Fruit fly (Drosophila melanogaster) whole organism, larva: ENCODE results near the gene Shawl.

ENCODE experiments used
- noc ChIP-seq: fragments of 200-800 bp; sonication (Bioruptor generic); optimal IDR thresholded peaks from 3 replicates; lab custom pipeline; 2019; ENCODE audit warnings: missing biosample characterization, mild to moderate bottlenecking, missing genetic modification characterization, moderate library complexity

Gene Shawl

DNA sequence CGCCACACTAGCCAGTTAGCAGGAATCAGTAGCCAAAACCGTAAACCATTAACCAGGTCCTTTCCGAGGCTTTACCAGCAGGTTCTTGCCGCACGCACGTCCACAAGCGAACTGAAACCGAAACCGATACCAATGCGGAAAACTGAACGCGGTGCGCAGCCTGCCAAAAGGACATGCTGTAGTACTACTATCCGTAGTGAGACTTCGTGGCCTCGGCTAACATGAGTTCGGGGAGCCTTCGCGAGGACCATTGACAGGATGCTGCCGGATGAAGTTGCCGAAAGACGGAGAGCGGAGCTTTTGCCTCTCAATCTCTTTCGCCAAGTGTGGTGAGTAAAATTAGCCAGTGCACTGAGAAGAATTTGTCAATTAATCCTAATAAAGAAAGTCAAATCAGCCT, at the start of gene Shawl:
Gene Shawl, minus strand, starts transcription at position 104 of the 400 bp plus-strand sequence.
- TF ChIP-seq noc (tag; lab: Kevin White, UChicago), result no peak

DNA sequence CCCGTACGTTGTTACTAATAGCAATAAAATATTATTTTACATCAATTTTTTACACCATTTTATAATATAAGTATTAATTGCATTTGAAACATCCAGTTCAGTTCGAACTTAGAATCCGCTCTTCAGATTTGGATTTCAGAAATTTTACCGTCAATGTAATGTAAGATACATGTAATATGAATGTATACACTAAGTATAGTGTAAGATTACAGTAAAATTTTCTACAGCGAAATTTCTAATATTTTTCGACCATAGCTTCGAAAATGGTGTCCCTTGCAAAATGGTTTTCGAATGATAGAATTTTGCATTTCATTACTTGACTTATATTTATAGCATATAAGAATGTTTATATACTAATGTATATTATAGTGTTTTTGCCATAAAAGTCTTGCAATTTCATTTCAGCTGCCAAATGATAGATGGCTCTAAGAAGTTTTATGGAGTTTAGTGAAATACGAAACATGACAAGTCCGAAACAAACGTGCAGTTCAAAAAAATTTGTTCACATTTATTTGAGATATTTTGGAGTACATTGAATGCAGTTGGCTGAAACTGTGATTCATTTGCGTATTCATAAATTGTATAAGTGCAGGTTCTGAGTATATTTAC, 49.6 kb upstream of the Shawl start:
- TF ChIP-seq noc (tag; lab: Kevin White, UChicago), result no peak

DNA sequence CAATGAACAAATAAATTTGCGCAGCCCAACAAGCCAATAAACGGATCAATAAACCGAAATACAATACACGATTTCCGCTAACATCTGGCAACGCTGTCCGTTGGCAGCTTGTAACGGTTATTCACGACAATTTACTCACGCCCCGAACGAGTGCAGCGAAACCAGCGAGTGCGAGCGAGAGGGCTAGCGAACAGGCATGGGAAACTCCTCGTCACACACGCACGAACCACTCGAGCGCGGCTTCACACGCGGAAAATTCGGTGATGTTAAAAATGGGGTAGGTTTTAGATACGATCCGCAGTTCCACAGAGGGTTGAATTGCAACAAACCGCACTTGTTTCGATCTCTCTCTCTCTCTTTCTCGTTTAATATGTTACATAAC, 45.1 kb upstream of the Shawl start:
- TF ChIP-seq noc (tag; lab: Kevin White, UChicago), result no peak

DNA sequence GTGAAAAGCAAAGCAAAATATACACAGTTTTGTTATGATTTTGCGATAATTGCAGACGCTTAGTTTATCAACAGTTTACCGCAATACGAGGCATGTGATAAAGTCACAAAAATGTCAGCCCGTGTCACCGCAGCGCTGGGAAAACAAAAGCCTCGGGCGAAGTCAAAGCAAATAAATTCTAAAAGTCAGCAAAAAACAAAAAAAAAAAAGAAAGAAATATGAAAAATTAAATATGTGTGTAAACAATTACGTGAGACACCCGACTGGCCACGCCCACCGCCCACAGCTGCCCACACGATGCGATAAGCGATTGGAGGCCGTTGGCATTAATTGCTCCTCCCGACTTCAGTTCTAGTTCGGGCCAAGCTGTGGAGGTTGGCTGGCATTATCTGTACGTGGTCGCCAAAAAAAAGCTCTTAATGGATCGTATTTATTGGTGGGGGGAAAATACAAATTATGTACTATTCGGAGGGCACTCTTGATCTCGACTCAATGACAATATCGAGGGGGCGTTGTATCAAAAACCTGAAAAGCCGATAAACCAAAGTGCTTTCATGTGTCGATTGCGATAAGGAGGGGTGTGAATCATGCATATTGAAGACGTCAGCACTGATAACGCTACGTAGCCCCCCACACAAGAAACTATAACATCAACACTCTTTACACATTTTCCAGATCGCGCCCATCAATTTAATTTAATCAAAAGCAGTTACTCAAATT, 44.6 kb upstream of the Shawl start:
- TF ChIP-seq noc (tag; lab: Kevin White, UChicago), result peak; percentile 32

DNA sequence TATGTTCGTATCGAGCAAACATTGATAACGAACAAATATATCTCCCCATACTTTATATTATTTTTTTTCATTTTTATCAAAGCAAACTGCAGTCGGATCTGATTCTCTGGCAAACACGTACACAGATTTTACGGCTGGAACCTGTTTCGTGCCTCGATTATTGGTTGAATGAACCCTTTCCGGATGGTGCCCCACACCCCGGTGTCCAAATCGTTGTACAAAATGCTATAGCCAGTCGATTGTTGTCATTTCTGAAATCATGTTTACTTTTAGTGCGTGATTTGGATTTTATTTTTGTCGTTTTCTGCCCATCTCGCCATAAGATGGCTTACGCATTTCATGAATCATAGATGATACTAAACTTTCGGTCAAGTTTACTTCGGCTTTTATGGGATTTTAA, 42.9 kb upstream of the Shawl start:
- TF ChIP-seq noc (tag; lab: Kevin White, UChicago), result no peak

DNA sequence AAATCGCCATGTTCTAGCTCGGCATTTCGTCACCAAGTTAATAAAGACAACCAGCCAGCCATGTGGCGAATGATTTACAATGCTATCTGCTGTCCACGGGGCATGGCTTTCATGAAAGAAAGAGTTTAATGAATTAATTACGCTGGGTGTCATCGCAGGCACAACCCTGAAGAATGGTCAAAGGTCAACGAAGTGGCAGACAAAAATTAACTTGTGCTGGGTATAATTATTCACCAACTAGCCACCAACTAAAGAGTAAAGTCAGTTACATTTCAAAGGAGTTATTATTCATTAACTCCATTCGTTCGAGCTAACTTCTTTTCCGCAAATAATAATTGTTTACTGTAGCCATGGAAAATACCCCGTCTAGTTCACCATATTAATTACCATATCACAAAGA, 42.5 kb upstream of the Shawl start:
- no peak for TF ChIP-seq noc (tag; lab: Kevin White, UChicago)

DNA sequence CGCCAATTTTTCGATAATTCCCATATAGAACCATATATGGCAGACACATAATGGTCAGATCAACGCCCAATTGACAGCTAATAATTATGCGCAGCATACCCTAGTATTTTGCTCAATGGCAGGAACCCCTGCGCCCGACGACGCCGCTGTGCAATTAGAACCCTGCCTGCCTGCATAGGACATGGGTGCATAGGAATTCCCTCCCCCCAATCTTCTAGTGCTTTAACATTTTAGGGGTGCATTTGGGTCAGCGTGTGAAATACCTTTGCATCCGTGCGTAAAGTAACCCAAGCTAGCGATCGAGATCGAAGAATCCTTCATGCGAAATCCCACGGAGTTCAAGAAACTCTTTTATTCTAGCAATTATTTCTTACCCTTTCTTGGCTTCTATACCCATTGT, 40.2 kb upstream of the Shawl start:
- TF ChIP-seq noc (tag; lab: Kevin White, UChicago), result no peak

DNA sequence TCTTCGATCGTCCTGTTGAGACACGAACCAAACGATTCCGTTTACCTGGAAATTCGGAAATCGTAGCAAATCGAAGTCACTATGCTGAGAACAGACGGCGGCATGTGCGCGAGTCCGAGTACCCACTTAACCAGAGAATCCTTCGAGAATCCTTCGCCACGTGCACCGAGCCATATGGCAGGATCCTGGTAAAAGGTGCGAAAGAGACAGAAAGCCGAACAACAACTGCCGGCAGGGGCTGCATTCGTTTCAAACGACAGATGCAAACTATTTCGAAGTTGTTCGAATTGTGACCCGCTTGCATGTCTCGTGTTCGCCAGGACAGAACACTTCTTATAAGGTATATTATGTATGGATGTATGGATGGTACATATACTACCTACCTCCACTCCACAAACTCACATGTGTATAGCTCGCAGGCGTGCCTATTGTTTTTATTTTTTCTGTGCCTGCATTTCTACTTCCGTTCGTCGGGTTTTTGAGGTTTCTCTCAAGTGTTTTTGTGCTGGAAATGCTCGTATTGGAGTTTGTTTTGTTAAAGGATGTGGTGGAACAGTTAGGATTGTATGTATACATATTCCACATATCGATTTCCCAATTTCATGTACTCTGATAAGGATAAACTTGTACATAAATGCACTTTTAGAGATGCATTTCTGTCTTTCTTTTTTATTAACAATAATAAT, 39.6 kb upstream of the Shawl start:
- no peak for TF ChIP-seq noc (tag; lab: Kevin White, UChicago)

DNA sequence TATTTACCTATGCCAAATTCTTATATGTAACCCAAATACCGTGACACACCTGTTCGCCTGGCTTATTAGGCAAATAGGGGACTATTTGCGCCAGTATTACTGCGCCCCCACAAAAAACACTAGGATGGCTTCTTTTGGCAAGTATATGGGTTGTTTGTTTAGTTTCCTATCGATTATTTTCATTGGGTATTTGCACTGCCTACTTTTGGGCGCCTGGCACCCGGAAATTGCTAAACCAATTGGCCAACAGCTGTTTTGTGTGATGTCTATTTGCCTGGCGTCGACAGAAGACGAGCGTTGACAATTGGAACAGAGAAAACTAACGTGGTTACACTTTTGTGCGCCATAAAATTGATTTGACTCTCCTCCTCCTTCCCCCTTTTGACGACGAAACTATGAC, 38.0 kb upstream of the Shawl start:
- no peak for TF ChIP-seq noc (tag; lab: Kevin White, UChicago)

DNA sequence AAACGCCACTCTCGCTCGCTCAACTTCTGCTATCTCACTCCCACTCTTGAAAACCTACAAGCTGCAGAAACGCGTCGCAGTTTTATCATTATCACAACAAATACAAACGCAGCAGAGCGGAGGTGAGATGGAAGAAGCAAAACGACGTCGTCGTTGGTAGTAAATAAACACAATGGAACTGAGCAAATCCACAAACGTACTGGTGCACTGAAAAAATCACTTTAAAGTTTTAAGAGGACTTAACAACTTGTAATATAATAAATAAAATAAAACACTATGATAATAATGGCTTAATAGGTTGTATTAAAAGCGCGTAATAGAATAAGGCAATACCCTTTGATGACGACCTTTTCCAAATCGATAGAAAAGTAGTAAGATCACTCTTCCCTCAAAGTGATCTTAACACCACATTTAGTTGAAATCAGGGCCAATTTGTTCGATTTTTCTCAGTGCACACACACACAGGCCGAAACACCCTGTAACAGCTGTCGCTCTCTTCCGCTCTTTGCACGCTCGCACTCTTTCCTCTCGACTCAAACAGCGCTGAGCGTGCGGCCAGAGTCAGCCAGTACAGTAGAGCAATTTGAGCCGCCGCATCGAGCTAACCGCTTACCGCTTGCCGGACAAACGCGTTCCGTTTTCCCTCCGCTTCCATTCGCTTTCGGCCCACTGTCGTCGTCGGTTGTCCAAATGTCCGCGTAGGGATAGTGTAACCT, 34.5 kb upstream of the Shawl start:
- TF ChIP-seq noc (tag; lab: Kevin White, UChicago), result peak; percentile 99

DNA sequence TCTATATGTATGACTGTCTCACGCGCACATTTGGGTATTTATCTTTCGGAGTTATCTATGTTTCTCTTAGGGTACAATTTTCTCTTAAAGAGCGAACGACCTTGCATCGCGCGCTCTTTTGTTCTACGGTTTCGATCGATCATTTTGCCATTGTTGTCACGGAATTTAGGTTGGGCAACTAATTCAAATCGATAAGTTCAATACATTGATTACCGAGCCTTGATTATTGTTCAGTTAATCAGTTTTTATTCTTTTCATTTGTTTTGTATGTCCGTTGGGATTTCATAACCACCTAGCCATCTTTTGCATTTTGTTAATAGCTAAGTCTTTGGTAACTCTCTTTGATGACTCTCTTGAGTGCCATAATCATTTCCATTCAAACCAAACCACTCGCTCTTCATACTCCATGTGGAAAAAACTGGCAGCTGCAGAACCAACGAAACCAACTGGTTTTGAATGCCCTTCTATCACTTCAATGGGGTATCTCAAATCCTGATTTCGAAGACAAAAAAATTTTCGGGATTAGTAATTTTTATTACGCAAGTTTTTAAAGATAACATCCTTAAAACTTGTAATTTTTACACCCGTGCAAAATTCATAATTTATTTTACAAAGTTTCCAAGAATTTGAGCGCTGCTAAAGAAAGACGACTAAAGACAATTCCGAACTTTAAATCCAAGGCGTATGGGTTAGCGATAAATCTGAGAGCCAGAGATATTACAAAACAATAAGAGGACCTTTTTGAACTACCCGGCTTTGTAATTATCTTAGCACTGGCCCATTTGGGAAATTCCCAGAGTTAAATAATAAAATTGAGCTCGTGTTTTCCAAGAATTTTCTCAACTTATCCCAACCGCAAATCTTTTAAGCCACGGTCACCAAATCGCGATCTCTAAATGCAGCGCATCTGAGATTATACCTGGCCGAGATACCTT, 33.6 kb upstream of the Shawl start:
- TF ChIP-seq noc (tag; lab: Kevin White, UChicago), result no peak

DNA sequence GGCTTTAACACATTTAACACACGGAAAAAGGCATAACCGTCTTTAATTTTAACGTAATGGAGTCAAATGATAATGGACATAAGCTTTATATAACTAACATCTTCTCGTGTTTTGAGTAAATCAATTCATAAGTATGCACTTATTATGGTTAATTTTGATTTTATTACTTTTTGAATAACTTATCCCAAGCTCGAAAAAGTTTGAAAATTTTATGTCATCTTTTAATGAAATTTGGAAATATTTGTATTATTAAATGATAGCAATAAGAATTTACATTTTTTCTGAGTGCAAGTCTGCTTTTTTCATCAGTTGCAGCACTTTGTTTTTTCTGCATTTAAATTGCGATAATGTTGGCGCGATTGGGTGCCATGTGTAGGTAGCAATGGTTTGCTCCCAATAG, 32.9 kb upstream of the Shawl start:
- TF ChIP-seq noc (tag; lab: Kevin White, UChicago), result no peak

DNA sequence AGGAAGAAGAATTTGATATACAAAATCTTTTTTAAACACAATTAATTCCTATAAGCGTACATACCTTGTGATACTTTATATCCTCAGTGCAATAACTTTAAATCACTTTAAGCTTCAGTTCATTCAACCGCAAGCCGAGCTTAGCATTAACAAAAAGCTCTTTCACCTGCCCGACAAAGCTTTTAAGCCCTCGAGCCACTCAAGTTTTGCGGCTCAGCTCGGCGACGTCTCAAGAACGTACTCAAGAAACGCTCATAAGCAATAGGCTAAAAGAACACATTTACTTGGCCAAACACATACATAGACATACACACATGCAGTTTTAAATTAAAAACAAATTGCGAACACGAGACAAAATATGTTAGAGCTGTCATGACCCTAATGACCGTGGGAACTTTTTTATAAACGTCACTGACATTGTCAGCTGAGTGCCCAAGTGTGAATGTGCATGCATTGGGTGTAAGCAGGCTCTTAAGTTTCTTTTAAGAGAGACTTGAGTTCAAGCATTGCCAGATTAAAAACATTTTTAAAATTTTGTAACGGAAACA, 31.5 kb upstream of the Shawl start:
- no peak for TF ChIP-seq noc (tag; lab: Kevin White, UChicago)

DNA sequence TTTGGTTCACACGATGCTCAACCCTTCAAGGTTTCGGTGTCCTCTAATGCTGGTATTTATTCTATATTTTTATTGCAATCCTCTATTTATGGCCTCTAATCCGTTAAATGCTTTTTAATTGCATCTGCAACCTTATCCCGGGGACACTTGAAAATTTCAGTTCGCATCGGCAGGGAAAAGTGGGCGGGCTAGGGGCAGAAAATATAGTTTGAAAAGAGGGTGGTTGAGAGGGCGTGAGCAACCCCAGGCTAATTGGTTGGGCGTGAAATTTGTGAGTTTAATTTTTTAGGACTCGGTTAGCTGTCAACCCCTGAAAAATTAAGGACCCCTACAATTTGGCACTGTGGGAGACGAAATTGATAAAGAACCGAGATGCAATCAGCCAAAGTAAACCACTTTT, 30.8 kb upstream of the Shawl start:
- TF ChIP-seq noc (tag; lab: Kevin White, UChicago), result no peak

DNA sequence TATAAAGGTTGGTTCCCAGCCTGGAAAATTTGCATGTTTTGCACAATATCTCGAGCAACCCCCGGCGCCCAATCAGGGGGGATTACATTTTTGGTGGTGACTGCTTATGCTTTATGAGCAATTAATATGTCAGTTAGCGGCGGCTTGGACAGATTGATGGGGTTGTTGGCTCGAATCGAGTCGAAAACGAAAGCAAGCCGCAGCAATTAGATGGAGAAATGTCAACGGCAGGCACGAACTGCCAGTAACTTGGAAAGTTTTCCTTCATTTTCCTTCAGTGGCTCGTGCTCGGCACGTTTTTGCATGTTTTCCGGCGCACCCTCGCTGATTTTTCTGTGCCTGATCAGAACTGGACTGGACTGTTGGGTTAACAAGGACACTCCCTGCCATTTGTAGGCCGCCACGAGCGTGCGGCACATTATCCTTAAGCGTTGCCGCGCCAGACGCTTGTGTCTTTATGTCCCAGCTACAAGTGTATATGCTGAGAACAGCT, 27.9 kb upstream of the Shawl start:
- TF ChIP-seq noc (tag; lab: Kevin White, UChicago), result no peak
